Worm (Caenorhabditis elegans): ENCODE measurements around the gene kmo-1.

kmo-1 gene

ce11 chrV:12070419-12070818 is at the start of gene kmo-1:
kmo-1 (minus strand) TSS chrV:12070519.
- TF ChIP-seq ceh-8 (GFP tag; optimal IDR thresholded peaks at IDR 0.05) (no peak), unc-86 (tag; optimal IDR thresholded peaks at IDR 0.05) (no peak), zag-1 (tag; optimal IDR thresholded peaks at IDR 0.05) (no peak), nhr-71 (tag; optimal IDR thresholded peaks at IDR 0.05) (no peak), unc-62 (GFP tag; optimal IDR thresholded peaks at IDR 0.05) (no peak), C04F5.9 (tag; optimal IDR thresholded peaks at IDR 0.05) (no peak), swsn-7 (tag; optimal IDR thresholded peaks at IDR 0.05) (no peak), nhr-12 (tag; optimal IDR thresholded peaks at IDR 0.05) (no peak), nhr-11 (tag; optimal IDR thresholded peaks at IDR 0.05) (no peak), C16A3.4 (tag; optimal IDR thresholded peaks at IDR 0.05) (no peak), nhr-76 (tag; optimal IDR thresholded peaks at IDR 0.05) (no peak), nhr-47 (tag; optimal IDR thresholded peaks at IDR 0.05) (no peak), mef-2 (tag; optimal IDR thresholded peaks at IDR 0.05) (no peak), ceh-88 (GFP tag; IDR thresholded peaks at IDR 0.05) (no peak), pax-3 (tag; optimal IDR thresholded peaks at IDR 0.05) (no peak), alr-1 (tag; optimal IDR thresholded peaks at IDR 0.05; ENCODE audit: borderline replicate concordance) (no peak), ceh-82 (tag; optimal IDR thresholded peaks at IDR 0.05) (no peak), skn-1 (tag; optimal IDR thresholded peaks at IDR 0.05) (no peak), snpc-4 (tag; optimal IDR thresholded peaks at IDR 0.05) (no peak)

ce11 chrV:12117567-12118053 is 47.3 kb upstream of the kmo-1 start, which contains the start of gene C13C4.8:
C13C4.8 (plus strand) TSS chrV:12118003.
- no peak for TF ChIP-seq blmp-1 (tag; optimal IDR thresholded peaks at IDR 0.05)
- no peak for TF ChIP-seq tlp-1 (tag; optimal IDR thresholded peaks at IDR 0.05)
- no peak for TF ChIP-seq mef-2 (tag; optimal IDR thresholded peaks at IDR 0.05)
- TF ChIP-seq mdl-1 (tag; optimal IDR thresholded peaks at IDR 0.05): no peak
- no peak for TF ChIP-seq lir-3 (tag; optimal IDR thresholded peaks at IDR 0.05; ENCODE audit: poor library complexity)
- TF ChIP-seq unc-130 (tag; optimal IDR thresholded peaks at IDR 0.05): no peak
- no peak for TF ChIP-seq lin-15B (tag; optimal IDR thresholded peaks at IDR 0.05)
- TF ChIP-seq lin-14 (GFP tag; optimal IDR thresholded peaks at IDR 0.05): no peak
- TF ChIP-seq ceh-63 (GFP tag; optimal IDR thresholded peaks at IDR 0.05): no peak
- no peak for TF ChIP-seq dsc-1 (tag; optimal IDR thresholded peaks at IDR 0.05)
- TF ChIP-seq nhr-85 (tag): no peak
- TF ChIP-seq pax-3 (tag; optimal IDR thresholded peaks at IDR 0.05): no peak
- TF ChIP-seq C16A3.4 (tag; optimal IDR thresholded peaks at IDR 0.05): no peak
- no peak for TF ChIP-seq skn-1 (tag; optimal IDR thresholded peaks at IDR 0.05)
- no peak for TF ChIP-seq fkh-10 (GFP tag; optimal IDR thresholded peaks at IDR 0.05)

DNA sequence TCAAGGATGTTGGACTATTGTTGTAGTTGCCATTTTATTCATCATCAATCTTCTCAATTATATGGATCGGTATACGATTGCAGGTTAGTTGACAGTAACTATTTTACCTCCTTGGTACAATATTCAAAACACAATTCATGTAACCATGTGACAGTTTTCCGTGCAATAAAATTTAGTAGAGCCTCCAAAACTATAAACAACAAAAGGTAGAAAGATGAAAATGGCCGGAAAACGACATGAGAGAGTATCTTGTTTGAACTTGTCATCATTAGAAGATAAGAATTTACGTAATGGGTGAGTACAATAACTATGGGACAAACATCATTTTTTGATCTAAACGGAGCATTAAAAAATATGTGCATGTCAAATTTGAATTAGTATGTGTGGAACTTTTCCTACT is 44.8 kb upstream of the kmo-1 start:
- TF ChIP-seq egl-13 (tag; optimal IDR thresholded peaks at IDR 0.05) (no peak), lin-13 (GFP tag; optimal IDR thresholded peaks at IDR 0.05) (no peak), nhr-237 (tag; optimal IDR thresholded peaks at IDR 0.05) (no peak), unc-98 (GFP tag; IDR thresholded peaks at IDR 0.05) (no peak), mef-2 (tag; optimal IDR thresholded peaks at IDR 0.05) (no peak), pag-3 (tag; optimal IDR thresholded peaks at IDR 0.05; ENCODE audit: borderline replicate concordance, insufficient read depth) (no peak), jun-1 (tag; optimal IDR thresholded peaks at IDR 0.05) (no peak), elt-2 (tag; optimal IDR thresholded peaks at IDR 0.05) (peak; percentile 1), nhr-71 (tag; optimal IDR thresholded peaks at IDR 0.05) (peak; percentile 7), aha-1 (tag; optimal IDR thresholded peaks at IDR 0.05) (no peak), dsc-1 (tag; optimal IDR thresholded peaks at IDR 0.05) (no peak), lin-14 (GFP tag; optimal IDR thresholded peaks at IDR 0.05) (no peak), nhr-20 (tag; optimal IDR thresholded peaks at IDR 0.05) (peak; percentile 6)

Measured in whole organism, L1 larva.